Worm (Caenorhabditis elegans) whole organism, early embryonic: ENCODE results near the gene sld-5.

ENCODE experiments used
- B0310.2 ChIP-seq: sonication (generic microtip); optimal IDR thresholded peaks from 2 replicates; lab custom pipeline; 2016; ENCODE audit warnings: mild to moderate bottlenecking, missing genetic modification characterization, missing compliant biosample characterization
- F13C5.2 ChIP-seq: sonication (generic microtip); optimal IDR thresholded peaks from 2 replicates; lab custom pipeline; 2017; ENCODE audit warnings: mild to moderate bottlenecking, missing genetic modification characterization, inconsistent platforms, missing compliant biosample characterization
- ama-1 ChIP-seq: fragments of 150-350 bp; optimal IDR thresholded peaks from 2 replicates; lab custom pipeline; 2014
- flt-1 ChIP-seq: fragments of 200-800 bp; sonication (Bioruptor generic); IDR thresholded peaks from 2 replicates; pipeline ENCODE4 v1.3.6; 2022; ENCODE audit warnings: missing genetic modification characterization, missing compliant biosample characterization
- hmbx-1 ChIP-seq: sonication (generic microtip); optimal IDR thresholded peaks from 2 replicates; lab custom pipeline; 2016; ENCODE audit warnings: mild to moderate bottlenecking, missing genetic modification characterization, missing compliant biosample characterization
- hmg-4 ChIP-seq: fragments of 200-800 bp; sonication (Bioruptor generic); optimal IDR thresholded peaks from 2 replicates; lab custom pipeline; 2018; ENCODE audit warnings: mild to moderate bottlenecking, missing genetic modification characterization, missing compliant biosample characterization
- hnd-1 ChIP-seq: sonication (generic microtip); optimal IDR thresholded peaks from 2 replicates; lab custom pipeline; 2016; ENCODE audit warnings: missing genetic modification characterization, missing compliant biosample characterization
- pes-1 ChIP-seq: fragments of 200-800 bp; sonication (Bioruptor generic); IDR thresholded peaks from 2 replicates; pipeline ENCODE4 v1.3.6; 2022; ENCODE audit warnings: missing genetic modification reagents, missing genetic modification characterization, missing compliant biosample characterization
- scrt-1 ChIP-seq: fragments of 200-800 bp; sonication (Bioruptor generic); IDR thresholded peaks from 2 replicates; pipeline ENCODE4 v1.3.6; 2022; ENCODE audit warnings: missing genetic modification characterization, missing compliant biosample characterization
- sea-1 ChIP-seq: fragments of 200-800 bp; sonication (Bioruptor generic); conservative IDR thresholded peaks from 2 replicates; pipeline ENCODE4 v1.3.6; 2022; ENCODE audit warnings: missing genetic modification characterization, missing compliant biosample characterization
- tbx-11 ChIP-seq: fragments of 200-800 bp; sonication (Bioruptor generic); IDR thresholded peaks from 2 replicates; pipeline ENCODE4 v1.3.6; 2022; ENCODE audit warnings: missing genetic modification characterization, missing compliant biosample characterization
- tra-4 ChIP-seq: sonication (generic microtip); optimal IDR thresholded peaks from 2 replicates; lab custom pipeline; 2017; ENCODE audit warnings: missing genetic modification characterization, missing compliant biosample characterization

DNA sequence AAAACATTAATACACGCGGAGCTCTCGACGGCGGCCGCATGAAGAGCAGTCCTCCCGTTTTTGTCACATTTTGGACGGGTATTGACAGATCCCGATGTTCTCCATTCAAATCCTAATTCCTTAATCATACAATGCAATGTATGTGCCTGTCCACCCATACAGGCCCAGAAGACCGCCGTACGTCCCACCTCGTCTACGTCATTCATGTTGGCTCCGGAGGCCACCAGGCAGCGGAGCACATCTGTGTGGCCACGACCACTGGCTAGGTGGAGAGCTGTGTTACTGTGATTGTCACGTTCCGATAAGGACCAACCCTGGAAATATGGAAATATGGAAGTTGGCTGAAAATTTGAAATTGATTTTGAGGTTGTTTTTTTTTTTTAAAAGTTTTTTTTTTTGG is 45.3 kb upstream of the sld-5 start:
- no peak for TF ChIP-seq tbx-11 (GFP tag; lab: Robert Waterston, UW)
- no peak for TF ChIP-seq tra-4
- no peak for TF ChIP-seq ama-1 (lab: Kevin White, UChicago)
- no peak for TF ChIP-seq hmbx-1 (tag; lab: Kevin White, UChicago)
- no peak for TF ChIP-seq F13C5.2 (tag; lab: Kevin White, UChicago)
- TF ChIP-seq scrt-1, result no peak
- TF ChIP-seq pes-1 (GFP tag; lab: Robert Waterston, UW), result no peak
- TF ChIP-seq B0310.2 (tag; lab: Kevin White, UChicago), result no peak
- no peak for TF ChIP-seq hnd-1 (tag; lab: Kevin White, UChicago)
- no peak for TF ChIP-seq sea-1 (GFP tag; lab: Robert Waterston, UW)
- no peak for TF ChIP-seq flt-1
- no peak for TF ChIP-seq hmg-4 (GFP tag; lab: Kevin White, UChicago)
